Fruit fly (Drosophila melanogaster): ENCODE measurements around the gene CG6729.

DNA sequence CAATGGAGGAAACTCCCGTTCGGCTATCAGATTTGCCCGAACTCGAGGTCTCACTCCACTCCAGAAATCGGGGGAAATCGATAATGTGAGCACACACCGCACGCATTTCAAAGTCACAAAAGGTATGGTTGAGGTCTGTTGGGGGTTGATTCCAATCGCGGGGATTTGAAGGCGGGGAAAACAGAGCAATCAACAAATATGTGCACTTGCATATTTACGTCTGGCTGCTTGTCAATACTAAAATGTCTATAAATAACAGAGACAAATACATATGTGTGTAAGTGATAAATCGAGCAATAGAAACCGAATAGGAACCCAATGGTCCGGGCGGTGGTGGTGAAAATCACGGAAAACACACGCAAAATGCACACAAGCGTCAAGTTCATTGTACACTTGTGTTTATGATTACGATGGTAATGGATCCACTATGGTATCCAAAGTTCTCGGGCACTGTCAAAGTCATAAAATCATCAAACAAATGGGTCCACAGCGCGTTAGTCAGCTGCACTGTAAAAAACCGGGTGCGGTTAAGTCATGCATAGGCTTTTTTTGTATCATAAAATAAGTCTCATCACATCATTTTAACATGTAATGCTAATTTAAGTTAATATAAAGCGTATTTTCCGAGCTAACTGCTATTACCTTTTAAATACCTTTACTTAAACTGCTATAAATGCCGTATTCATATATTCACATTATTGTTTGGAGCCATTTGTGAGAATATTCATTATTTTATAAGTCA is 8.3 kb upstream of the CG6729 start:
- no peak for TF ChIP-seq psq (optimal IDR thresholded peaks at IDR 0.05)
- TF ChIP-seq h (optimal IDR thresholded peaks at IDR 0.05) = no peak
- TF ChIP-seq Sin3A (optimal IDR thresholded peaks at IDR 0.05) = no peak

Measured in Kc167 (cell line).